Worm (Caenorhabditis elegans): ENCODE results near the gene srxa-8.

Gene srxa-8

DNA sequence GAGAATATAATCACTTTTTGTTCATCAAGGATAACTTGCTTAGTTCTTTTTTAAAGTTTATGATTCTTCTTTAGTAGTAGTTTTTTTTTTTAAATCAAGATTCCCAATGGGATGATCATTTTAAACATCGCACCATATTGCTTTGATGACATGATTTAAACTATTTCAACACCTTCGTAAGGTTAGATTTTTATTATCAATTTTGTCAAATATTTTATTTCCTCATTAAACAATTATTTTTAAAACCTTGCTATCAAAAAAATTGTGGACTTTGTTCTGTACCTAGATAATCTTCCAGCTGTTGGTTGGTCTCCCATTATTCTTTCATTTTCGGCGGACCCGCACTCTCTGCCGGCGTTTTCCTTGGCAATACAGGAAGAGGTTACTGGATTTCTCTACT is 22.7 kb upstream of the srxa-8 start, which contains the start of gene sir-2.3:
TSS of gene sir-2.3 (plus strand) at position 301 of the 400 bp plus-strand sequence.
- TF ChIP-seq ref-1 (GFP tag; conservative IDR thresholded peaks at IDR 0.05), result no peak
- no peak for TF ChIP-seq klf-2 (GFP tag; conservative IDR thresholded peaks at IDR 0.05)
- no peak for TF ChIP-seq med-1 (GFP tag; optimal IDR thresholded peaks at IDR 0.05; ENCODE audit: insufficient read depth)
- no peak for TF ChIP-seq cog-1 (tag; optimal IDR thresholded peaks at IDR 0.05)
- TF ChIP-seq flt-1 (GFP tag; IDR thresholded peaks at IDR 0.05), result no peak
- no peak for TF ChIP-seq ztf-23 (GFP tag; IDR thresholded peaks at IDR 0.05)
- TF ChIP-seq T22C8.4 (GFP tag; IDR thresholded peaks at IDR 0.05), result no peak
- no peak for TF ChIP-seq ztf-29 (GFP tag; IDR thresholded peaks at IDR 0.05)

ce11 chrX:13328868-13329267 is 20.2 kb upstream of the srxa-8 start:
- no peak for TF ChIP-seq cog-1 (tag; optimal IDR thresholded peaks at IDR 0.05)
- TF ChIP-seq ref-1 (GFP tag; conservative IDR thresholded peaks at IDR 0.05), result no peak
- no peak for TF ChIP-seq tab-1 (GFP tag; IDR thresholded peaks at IDR 0.05)
- TF ChIP-seq klf-2 (GFP tag; conservative IDR thresholded peaks at IDR 0.05), result no peak
- no peak for TF ChIP-seq flt-1 (GFP tag; IDR thresholded peaks at IDR 0.05)
- no peak for TF ChIP-seq ztf-29 (GFP tag; IDR thresholded peaks at IDR 0.05)
- TF ChIP-seq T22C8.4 (GFP tag; IDR thresholded peaks at IDR 0.05), result no peak
- no peak for TF ChIP-seq med-1 (GFP tag; optimal IDR thresholded peaks at IDR 0.05; ENCODE audit: insufficient read depth)
- TF ChIP-seq ztf-23 (GFP tag; IDR thresholded peaks at IDR 0.05), result no peak

- TF ChIP-seq ztf-23 (GFP tag; IDR thresholded peaks at IDR 0.05) (no peak), tab-1 (GFP tag; IDR thresholded peaks at IDR 0.05) (no peak), ztf-29 (GFP tag; IDR thresholded peaks at IDR 0.05) (no peak), ref-1 (GFP tag; conservative IDR thresholded peaks at IDR 0.05) (no peak), klf-2 (GFP tag; conservative IDR thresholded peaks at IDR 0.05) (no peak), med-1 (GFP tag; optimal IDR thresholded peaks at IDR 0.05; ENCODE audit: insufficient read depth) (no peak), cog-1 (tag; optimal IDR thresholded peaks at IDR 0.05) (no peak)
Observed at ce11 chrX:13328034-13328433, 19.4 kb upstream of the srxa-8 start, which contains the start of gene sir-2.2. Gene sir-2.2 (plus strand): TSS chrX:13328067.

ce11 chrX:13325039-13325438 is 16.4 kb upstream of the srxa-8 start:
- no peak for TF ChIP-seq flt-1 (GFP tag; IDR thresholded peaks at IDR 0.05)
- no peak for TF ChIP-seq ref-1 (GFP tag; conservative IDR thresholded peaks at IDR 0.05)
- no peak for TF ChIP-seq cog-1 (tag; optimal IDR thresholded peaks at IDR 0.05)
- TF ChIP-seq tab-1 (GFP tag; IDR thresholded peaks at IDR 0.05), result no peak
- no peak for TF ChIP-seq med-1 (GFP tag; optimal IDR thresholded peaks at IDR 0.05; ENCODE audit: insufficient read depth)
- no peak for TF ChIP-seq T22C8.4 (GFP tag; IDR thresholded peaks at IDR 0.05)
- TF ChIP-seq klf-2 (GFP tag; conservative IDR thresholded peaks at IDR 0.05), result no peak
- TF ChIP-seq ztf-29 (GFP tag; IDR thresholded peaks at IDR 0.05), result no peak
- TF ChIP-seq ztf-23 (GFP tag; IDR thresholded peaks at IDR 0.05), result no peak

DNA sequence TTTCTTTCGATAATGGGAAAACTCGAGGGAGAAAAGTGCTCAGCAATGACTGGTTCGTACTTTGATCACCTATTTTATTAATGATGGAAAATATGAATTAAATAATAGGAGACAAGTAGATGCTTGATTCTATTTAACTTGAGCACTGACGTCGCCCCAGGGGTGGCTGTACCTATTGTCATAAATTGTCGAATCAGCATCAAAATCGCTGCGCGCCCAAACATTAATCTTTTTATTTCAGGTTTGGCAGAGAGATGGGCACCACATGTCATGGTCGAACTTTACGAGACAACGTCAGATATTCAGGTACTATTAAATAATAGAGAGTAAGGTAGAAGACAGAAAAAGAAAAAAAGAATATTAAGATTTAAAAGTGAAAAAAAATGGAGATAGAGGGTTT is 15.7 kb upstream of the srxa-8 start:
- TF ChIP-seq ztf-23 (GFP tag; IDR thresholded peaks at IDR 0.05) (no peak), cog-1 (tag; optimal IDR thresholded peaks at IDR 0.05) (no peak), flt-1 (GFP tag; IDR thresholded peaks at IDR 0.05) (no peak), ztf-29 (GFP tag; IDR thresholded peaks at IDR 0.05) (no peak)

ce11 chrX:13323697-13324096 is 15.1 kb upstream of the srxa-8 start:
- TF ChIP-seq T22C8.4 (GFP tag; IDR thresholded peaks at IDR 0.05), result no peak
- TF ChIP-seq ref-1 (GFP tag; conservative IDR thresholded peaks at IDR 0.05), result no peak
- TF ChIP-seq ztf-29 (GFP tag; IDR thresholded peaks at IDR 0.05), result no peak
- no peak for TF ChIP-seq flt-1 (GFP tag; IDR thresholded peaks at IDR 0.05)
- TF ChIP-seq med-1 (GFP tag; optimal IDR thresholded peaks at IDR 0.05; ENCODE audit: insufficient read depth), result no peak
- TF ChIP-seq klf-2 (GFP tag; conservative IDR thresholded peaks at IDR 0.05), result no peak
- no peak for TF ChIP-seq cog-1 (tag; optimal IDR thresholded peaks at IDR 0.05)
- TF ChIP-seq tab-1 (GFP tag; IDR thresholded peaks at IDR 0.05), result no peak
- TF ChIP-seq ztf-23 (GFP tag; IDR thresholded peaks at IDR 0.05), result no peak

DNA sequence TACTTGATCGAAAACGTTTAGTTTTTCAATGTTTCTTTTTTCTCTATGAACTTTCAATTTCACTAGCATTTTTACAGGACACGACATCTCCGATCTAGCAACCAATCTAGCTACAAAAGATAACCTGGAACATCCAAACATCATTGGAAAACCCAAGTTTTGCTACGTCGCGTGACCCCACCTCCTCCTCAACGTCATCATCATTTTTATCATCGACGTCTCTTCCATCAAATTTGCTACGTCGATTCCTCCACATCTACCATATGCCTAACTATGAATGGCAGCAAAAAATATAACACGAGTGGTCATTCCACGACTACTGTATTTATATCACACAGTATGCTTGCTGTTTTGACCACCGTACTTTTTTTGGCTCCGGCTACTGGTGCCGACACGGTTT is 14.2 kb upstream of the srxa-8 start, which contains the start of gene F46G10.2:
TSS of gene F46G10.2 (plus strand) at position 78 of the 400 bp plus-strand sequence.
- TF ChIP-seq ztf-29 (GFP tag; IDR thresholded peaks at IDR 0.05) (no peak), ztf-23 (GFP tag; IDR thresholded peaks at IDR 0.05) (no peak), T22C8.4 (GFP tag; IDR thresholded peaks at IDR 0.05) (no peak), klf-2 (GFP tag; conservative IDR thresholded peaks at IDR 0.05) (no peak), cog-1 (tag; optimal IDR thresholded peaks at IDR 0.05) (no peak), ref-1 (GFP tag; conservative IDR thresholded peaks at IDR 0.05) (no peak), tab-1 (GFP tag; IDR thresholded peaks at IDR 0.05) (no peak), flt-1 (GFP tag; IDR thresholded peaks at IDR 0.05) (no peak), med-1 (GFP tag; optimal IDR thresholded peaks at IDR 0.05; ENCODE audit: insufficient read depth) (no peak)

DNA sequence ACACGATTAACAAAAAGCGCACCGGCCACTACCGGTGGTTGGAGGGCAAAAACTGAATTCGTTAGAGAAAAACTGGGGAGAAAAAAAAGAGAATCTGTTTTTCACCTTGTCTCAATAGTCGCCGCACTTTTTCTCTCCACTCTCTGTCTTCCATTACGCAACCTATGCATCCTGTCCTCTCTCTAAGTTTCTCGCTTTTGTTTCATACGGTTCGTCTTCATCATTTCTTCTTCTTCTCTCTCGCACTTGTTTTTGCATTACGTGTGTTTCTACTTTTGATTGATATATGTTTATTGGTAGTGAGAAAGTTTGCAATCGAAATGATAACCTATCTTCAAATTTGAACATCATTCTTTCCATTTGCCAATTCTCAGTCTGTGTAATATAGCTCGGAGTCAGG is 11.9 kb upstream of the srxa-8 start:
- TF ChIP-seq ztf-29 (GFP tag; IDR thresholded peaks at IDR 0.05) (no peak), tab-1 (GFP tag; IDR thresholded peaks at IDR 0.05) (no peak), cog-1 (tag; optimal IDR thresholded peaks at IDR 0.05) (no peak), klf-2 (GFP tag; conservative IDR thresholded peaks at IDR 0.05) (no peak)

DNA sequence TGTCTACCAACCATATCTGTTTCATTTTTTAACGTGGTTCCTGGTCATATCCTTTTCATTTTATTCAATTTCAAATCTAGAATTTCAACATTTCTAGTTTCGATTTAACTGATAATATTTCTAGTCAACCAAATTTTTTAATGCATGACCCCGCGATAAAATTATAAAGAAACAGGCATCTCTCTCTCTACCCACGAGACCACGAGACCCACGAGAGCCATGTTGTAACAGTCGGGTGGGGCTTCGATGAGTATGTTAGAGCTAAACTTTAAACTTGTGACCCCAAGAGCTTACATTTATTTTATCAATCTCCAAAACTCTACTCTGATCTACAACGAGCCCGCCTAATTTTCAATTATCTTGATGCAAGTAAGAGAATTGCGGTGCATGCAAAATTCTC is 9.7 kb upstream of the srxa-8 start:
- TF ChIP-seq T22C8.4 (GFP tag; IDR thresholded peaks at IDR 0.05) (no peak), tab-1 (GFP tag; IDR thresholded peaks at IDR 0.05) (no peak), cog-1 (tag; optimal IDR thresholded peaks at IDR 0.05) (no peak), klf-2 (GFP tag; conservative IDR thresholded peaks at IDR 0.05) (no peak), flt-1 (GFP tag; IDR thresholded peaks at IDR 0.05) (no peak)

- TF ChIP-seq cog-1 (tag; optimal IDR thresholded peaks at IDR 0.05), result no peak
- no peak for TF ChIP-seq tab-1 (GFP tag; IDR thresholded peaks at IDR 0.05)
- TF ChIP-seq T22C8.4 (GFP tag; IDR thresholded peaks at IDR 0.05), result no peak
- no peak for TF ChIP-seq ztf-23 (GFP tag; IDR thresholded peaks at IDR 0.05)
- no peak for TF ChIP-seq klf-2 (GFP tag; conservative IDR thresholded peaks at IDR 0.05)
- TF ChIP-seq ztf-29 (GFP tag; IDR thresholded peaks at IDR 0.05), result no peak
- TF ChIP-seq med-1 (GFP tag; optimal IDR thresholded peaks at IDR 0.05; ENCODE audit: insufficient read depth), result no peak
- TF ChIP-seq ref-1 (GFP tag; conservative IDR thresholded peaks at IDR 0.05), result no peak
- no peak for TF ChIP-seq flt-1 (GFP tag; IDR thresholded peaks at IDR 0.05)
Observed at ce11 chrX:13317532-13317931, 8.9 kb upstream of the srxa-8 start.
